Worm (Caenorhabditis elegans): ENCODE results near the gene C12D8.21.

- TF ChIP-seq gmeb-2 (tag; optimal IDR thresholded peaks at IDR 0.05) (no peak), pha-4 (tag; optimal IDR thresholded peaks at IDR 0.05) (no peak), ztf-16 (tag; optimal IDR thresholded peaks at IDR 0.05) (no peak), F13H6.1 (tag; optimal IDR thresholded peaks at IDR 0.05) (no peak), odd-2 (tag; optimal IDR thresholded peaks at IDR 0.05) (no peak), K09A11.1 (tag; optimal IDR thresholded peaks at IDR 0.05; ENCODE audit: insufficient read depth) (no peak), fkh-10 (GFP tag; optimal IDR thresholded peaks at IDR 0.05) (no peak), ttx-3 (tag; optimal IDR thresholded peaks at IDR 0.05) (no peak), pat-9 (tag; optimal IDR thresholded peaks at IDR 0.05) (no peak), sox-2 (GFP tag; IDR thresholded peaks at IDR 0.05) (no peak), Y22D7AL.16 (tag; optimal IDR thresholded peaks at IDR 0.05) (no peak), elt-4 (tag; optimal IDR thresholded peaks at IDR 0.05) (no peak)
Measured at ce11 chrV:10273837-10274236, 32.8 kb upstream of the C12D8.21 start.
